Fruit fly (Drosophila melanogaster): ENCODE results near the gene CG31689.

The CG31689 gene

dm6 chr2L:2734215-2734614 is 8.7 kb downstream of the CG31689 start (continued):
- TF ChIP-seq CG10979 (tag; optimal IDR thresholded peaks at IDR 0.05) (peak; percentile 2), al (GFP tag; IDR thresholded peaks at IDR 0.05) (peak; percentile 67), CG11398 (GFP tag; optimal IDR thresholded peaks at IDR 0.05) (no peak), CG17186 (GFP tag; optimal IDR thresholded peaks at IDR 0.05) (no peak), CG1529 (GFP tag; optimal IDR thresholded peaks at IDR 0.05) (no peak), h (optimal IDR thresholded peaks at IDR 0.05) (no peak), CG10321 (GFP tag; IDR thresholded peaks at IDR 0.05) (no peak), knrl (GFP tag; IDR thresholded peaks at IDR 0.05; ENCODE audit: partially characterized antibody) (no peak), CG2712 (tag; optimal IDR thresholded peaks at IDR 0.05) (peak; percentile 42), Stat92E (GFP tag; optimal IDR thresholded peaks at IDR 0.05) (no peak), pho (GFP tag; optimal IDR thresholded peaks at IDR 0.05) (peak; percentile 76), scrt (GFP tag; optimal IDR thresholded peaks at IDR 0.05) (peak; percentile 54), Lim3 (GFP tag; IDR thresholded peaks at IDR 0.05) (no peak), cg (GFP tag; optimal IDR thresholded peaks at IDR 0.05) (no peak), Dp (GFP tag; optimal IDR thresholded peaks at IDR 0.05) (no peak), trh (GFP tag; optimal IDR thresholded peaks at IDR 0.05) (no peak), oc (tag; optimal IDR thresholded peaks at IDR 0.05) (no peak), CG7372 (GFP tag; IDR thresholded peaks at IDR 0.05) (peak; percentile 14; the same call in 1 of the 2 replicates), MBD-R2 (GFP tag; IDR thresholded peaks at IDR 0.05) (no peak; the same call in 1 of the 2 replicates), Sox100B (GFP tag; optimal IDR thresholded peaks at IDR 0.05) (no peak), hkb (optimal IDR thresholded peaks at IDR 0.05) (no peak), hkb (GFP tag; IDR thresholded peaks at IDR 0.05) (peak; percentile 31; the same call in 1 of the 2 replicates), CG10462 (GFP tag; optimal IDR thresholded peaks at IDR 0.05) (no peak), CG14050 (GFP tag; IDR thresholded peaks at IDR 0.05) (no peak), CG14667 (GFP tag; IDR thresholded peaks at IDR 0.05) (no peak), CG15514 (GFP tag; optimal IDR thresholded peaks at IDR 0.05) (peak; percentile 45), schlank (tag; optimal IDR thresholded peaks at IDR 0.05) (peak; percentile 29), CG16779 (GFP tag; IDR thresholded peaks at IDR 0.05) (no peak), CG8478 (optimal IDR thresholded peaks at IDR 0.05) (no peak), ERR (GFP tag; optimal IDR thresholded peaks at IDR 0.05) (no peak), sisA (GFP tag; IDR thresholded peaks at IDR 0.05) (no peak), Dref (GFP tag; IDR thresholded peaks at IDR 0.05) (no peak), CG10654 (GFP tag; optimal IDR thresholded peaks at IDR 0.05) (no peak), CG6791 (GFP tag; IDR thresholded peaks at IDR 0.05; ENCODE audit: partially characterized antibody) (no peak), tap (tag; optimal IDR thresholded peaks at IDR 0.05) (no peak), CG10543 (GFP tag; optimal IDR thresholded peaks at IDR 0.05) (no peak), sim (GFP tag; IDR thresholded peaks at IDR 0.05) (no peak), CG4328 (GFP tag; optimal IDR thresholded peaks at IDR 0.05) (no peak), Vsx1 (GFP tag; optimal IDR thresholded peaks at IDR 0.05) (no peak), vvl (GFP tag; IDR thresholded peaks at IDR 0.05) (peak; percentile 50), CG4282 (GFP tag; optimal IDR thresholded peaks at IDR 0.05) (no peak), cad (GFP tag; optimal IDR thresholded peaks at IDR 0.05) (no peak), inv (GFP tag; IDR thresholded peaks at IDR 0.05; ENCODE audit: partially characterized antibody) (no peak), Nf-YB (GFP tag; optimal IDR thresholded peaks at IDR 0.05) (no peak), jumu (GFP tag; optimal IDR thresholded peaks at IDR 0.05) (no peak), phol (tag; optimal IDR thresholded peaks at IDR 0.05) (peak; percentile 28), CoRest (tag; optimal IDR thresholded peaks at IDR 0.05) (peak; percentile 56), E2f1 (GFP tag; IDR thresholded peaks at IDR 0.05) (no peak), CG18619 (GFP tag; optimal IDR thresholded peaks at IDR 0.05) (peak; percentile 31), dmrt99B (tag; optimal IDR thresholded peaks at IDR 0.05) (no peak), Fer1 (GFP tag; optimal IDR thresholded peaks at IDR 0.05) (peak; percentile 69), eyg (GFP tag; optimal IDR thresholded peaks at IDR 0.05) (no peak), row (GFP tag; IDR thresholded peaks at IDR 0.05) (peak; percentile 68)

Data from whole organism, embryonic.